Fruit fly (Drosophila melanogaster): Measurements from ENCODE around the gene CG33939.

dm6 chrX:19211982-19212381, 37.3 kb upstream of the CG33939 start, which contains the start of gene CG14195:
- TF ChIP-seq Mio (GFP tag; optimal IDR thresholded peaks at IDR 0.05) (no peak), psq (GFP tag; optimal IDR thresholded peaks at IDR 0.05) (no peak), usp (GFP tag; optimal IDR thresholded peaks at IDR 0.05) (no peak), pan (optimal IDR thresholded peaks at IDR 0.05) (no peak), h (GFP tag; optimal IDR thresholded peaks at IDR 0.05) (no peak), Jra (GFP tag; optimal IDR thresholded peaks at IDR 0.05) (no peak), lola (GFP tag; optimal IDR thresholded peaks at IDR 0.05) (no peak), Myc (optimal IDR thresholded peaks at IDR 0.05) (no peak), CG32264 (GFP tag; optimal IDR thresholded peaks at IDR 0.05) (no peak), CrebA (GFP tag; optimal IDR thresholded peaks at IDR 0.05; ENCODE audit: borderline replicate concordance) (no peak)
